Fruit fly (Drosophila melanogaster): ENCODE data around the gene TTLL4B.

TTLL4B gene

dm6 chr2L:3835221-3835620 is 27.2 kb upstream of the TTLL4B start:
- TF ChIP-seq h (optimal IDR thresholded peaks at IDR 0.05) (no peak), Sin3A (optimal IDR thresholded peaks at IDR 0.05) (no peak), ttk (optimal IDR thresholded peaks at IDR 0.05) (no peak), psq (optimal IDR thresholded peaks at IDR 0.05) (no peak), insv (optimal IDR thresholded peaks at IDR 0.05) (no peak)

dm6 chr2L:3836440-3836890 is 26.0 kb upstream of the TTLL4B start, which contains the start of gene slp2:
Gene slp2, plus strand, starts transcription at chr2L:3836840.
- no peak for TF ChIP-seq ttk (optimal IDR thresholded peaks at IDR 0.05)

- TF ChIP-seq insv (optimal IDR thresholded peaks at IDR 0.05) = no peak
- TF ChIP-seq Sin3A (optimal IDR thresholded peaks at IDR 0.05) = no peak
- TF ChIP-seq h (optimal IDR thresholded peaks at IDR 0.05) = no peak
- no peak for TF ChIP-seq ttk (optimal IDR thresholded peaks at IDR 0.05)
- TF ChIP-seq Myc (optimal IDR thresholded peaks at IDR 0.05) = no peak
- no peak for TF ChIP-seq psq (optimal IDR thresholded peaks at IDR 0.05)
These were observed 21.5 kb upstream of the TTLL4B start for dm6 chr2L:3840975-3841374.

- TF ChIP-seq Sin3A (optimal IDR thresholded peaks at IDR 0.05) (no peak), psq (optimal IDR thresholded peaks at IDR 0.05) (no peak), Myc (optimal IDR thresholded peaks at IDR 0.05) (no peak), ttk (optimal IDR thresholded peaks at IDR 0.05) (no peak), h (optimal IDR thresholded peaks at IDR 0.05) (no peak), insv (optimal IDR thresholded peaks at IDR 0.05) (no peak)
These were observed 18.3 kb upstream of the TTLL4B start for dm6 chr2L:3844135-3844534.

- TF ChIP-seq Sin3A (optimal IDR thresholded peaks at IDR 0.05) (no peak), insv (optimal IDR thresholded peaks at IDR 0.05) (no peak), ttk (optimal IDR thresholded peaks at IDR 0.05) (no peak), h (optimal IDR thresholded peaks at IDR 0.05) (no peak), psq (optimal IDR thresholded peaks at IDR 0.05) (no peak), Myc (optimal IDR thresholded peaks at IDR 0.05) (no peak)
These were observed 17.4 kb upstream of the TTLL4B start for dm6 chr2L:3844898-3845713.

dm6 chr2L:3846520-3846919 is 15.9 kb upstream of the TTLL4B start:
- TF ChIP-seq psq (optimal IDR thresholded peaks at IDR 0.05) (no peak), ttk (optimal IDR thresholded peaks at IDR 0.05) (no peak), h (optimal IDR thresholded peaks at IDR 0.05) (no peak), Sin3A (optimal IDR thresholded peaks at IDR 0.05) (no peak), Myc (optimal IDR thresholded peaks at IDR 0.05) (no peak), insv (optimal IDR thresholded peaks at IDR 0.05) (no peak)

dm6 chr2L:3847908-3848307 is 14.6 kb upstream of the TTLL4B start:
- no peak for TF ChIP-seq insv (optimal IDR thresholded peaks at IDR 0.05)
- no peak for TF ChIP-seq Myc (optimal IDR thresholded peaks at IDR 0.05)

dm6 chr2L:3851308-3851707 is 11.2 kb upstream of the TTLL4B start:
- no peak for TF ChIP-seq psq (optimal IDR thresholded peaks at IDR 0.05)
- TF ChIP-seq h (optimal IDR thresholded peaks at IDR 0.05) = no peak
- TF ChIP-seq Myc (optimal IDR thresholded peaks at IDR 0.05) = no peak
- no peak for TF ChIP-seq insv (optimal IDR thresholded peaks at IDR 0.05)
- TF ChIP-seq Sin3A (optimal IDR thresholded peaks at IDR 0.05) = no peak
- no peak for TF ChIP-seq ttk (optimal IDR thresholded peaks at IDR 0.05)

dm6 chr2L:3852120-3852519 is 10.3 kb upstream of the TTLL4B start:
- TF ChIP-seq h (optimal IDR thresholded peaks at IDR 0.05) (no peak), Sin3A (optimal IDR thresholded peaks at IDR 0.05) (no peak), Myc (optimal IDR thresholded peaks at IDR 0.05) (no peak), psq (optimal IDR thresholded peaks at IDR 0.05) (no peak), insv (optimal IDR thresholded peaks at IDR 0.05) (no peak), ttk (optimal IDR thresholded peaks at IDR 0.05) (no peak)

dm6 chr2L:3853507-3854030 is 8.9 kb upstream of the TTLL4B start:
- TF ChIP-seq ttk (optimal IDR thresholded peaks at IDR 0.05) (no peak), h (optimal IDR thresholded peaks at IDR 0.05) (no peak), insv (optimal IDR thresholded peaks at IDR 0.05) (no peak), Sin3A (optimal IDR thresholded peaks at IDR 0.05) (no peak), Myc (optimal IDR thresholded peaks at IDR 0.05) (no peak), psq (optimal IDR thresholded peaks at IDR 0.05) (no peak)

dm6 chr2L:3855528-3856189 is 6.8 kb upstream of the TTLL4B start:
- TF ChIP-seq psq (optimal IDR thresholded peaks at IDR 0.05) (no peak), Sin3A (optimal IDR thresholded peaks at IDR 0.05) (no peak), insv (optimal IDR thresholded peaks at IDR 0.05) (no peak), ttk (optimal IDR thresholded peaks at IDR 0.05) (no peak)

dm6 chr2L:3856372-3856771 is 6.1 kb upstream of the TTLL4B start:
- no peak for TF ChIP-seq Sin3A (optimal IDR thresholded peaks at IDR 0.05)
- no peak for TF ChIP-seq psq (optimal IDR thresholded peaks at IDR 0.05)
- no peak for TF ChIP-seq h (optimal IDR thresholded peaks at IDR 0.05)
- no peak for TF ChIP-seq Myc (optimal IDR thresholded peaks at IDR 0.05)
- no peak for TF ChIP-seq insv (optimal IDR thresholded peaks at IDR 0.05)
- no peak for TF ChIP-seq ttk (optimal IDR thresholded peaks at IDR 0.05)

dm6 chr2L:3858118-3858517 is 4.3 kb upstream of the TTLL4B start:
- no peak for TF ChIP-seq psq (optimal IDR thresholded peaks at IDR 0.05)
- TF ChIP-seq Myc (optimal IDR thresholded peaks at IDR 0.05) = no peak
- TF ChIP-seq h (optimal IDR thresholded peaks at IDR 0.05) = no peak
- no peak for TF ChIP-seq Sin3A (optimal IDR thresholded peaks at IDR 0.05)
- TF ChIP-seq insv (optimal IDR thresholded peaks at IDR 0.05) = no peak

All from Kc167 (cell line).